Worm (Caenorhabditis elegans): ENCODE measurements around the gene fbxa-176.

Gene fbxa-176

ce11 chrV:17531410-17531809 lies 18.1 kb upstream of the fbxa-176 start, which contains the start of gene C18D4.4:
C18D4.4 (minus strand) TSS chrV:17531510.
- TF ChIP-seq aly-2 (tag; optimal IDR thresholded peaks at IDR 0.05) (no peak), ceh-32 (tag; optimal IDR thresholded peaks at IDR 0.05; ENCODE audit: poor library complexity) (no peak), F37D6.2 (tag; optimal IDR thresholded peaks at IDR 0.05) (no peak), cey-2 (tag; optimal IDR thresholded peaks at IDR 0.05; ENCODE audit: borderline replicate concordance, insufficient read depth) (no peak), tag-97 (GFP tag; IDR thresholded peaks at IDR 0.05) (no peak), attf-4 (tag; optimal IDR thresholded peaks at IDR 0.05) (no peak), nhr-76 (tag; optimal IDR thresholded peaks at IDR 0.05) (no peak), Y105C5A.15 (GFP tag; IDR thresholded peaks at IDR 0.05) (no peak), set-16 (GFP tag; IDR thresholded peaks at IDR 0.05) (no peak)

DNA sequence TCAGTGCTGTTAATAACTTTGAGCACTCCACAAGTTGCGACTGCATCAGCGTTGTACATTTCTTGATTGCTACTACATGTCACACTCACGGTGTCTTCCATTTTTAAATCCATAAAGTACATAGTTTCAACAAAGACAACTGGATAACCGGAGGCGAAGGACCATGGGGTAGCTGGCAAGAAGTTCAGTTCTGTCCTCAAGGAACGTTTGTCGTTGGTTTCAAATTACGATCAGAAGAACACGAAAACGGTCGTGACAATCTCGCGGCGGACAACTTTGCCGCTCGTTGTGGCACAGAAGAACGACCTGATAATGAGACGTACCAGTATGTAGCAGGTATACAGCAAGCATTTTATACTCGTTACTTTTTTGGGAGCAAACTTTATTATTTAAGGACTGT lies 16.8 kb upstream of the fbxa-176 start, which contains the start of gene C18D4.3:
Gene C18D4.3, minus strand, starts transcription at position 101 of the 400 bp plus-strand sequence.
- TF ChIP-seq egl-43 (GFP tag; IDR thresholded peaks at IDR 0.05) (no peak), dpl-1 (GFP tag; optimal IDR thresholded peaks at IDR 0.05) (no peak), unc-62 (GFP tag; optimal IDR thresholded peaks at IDR 0.05 in 1 of 2) (no peak), unc-62 (tag; optimal IDR thresholded peaks at IDR 0.05) (no peak), dmd-8 (GFP tag; IDR thresholded peaks at IDR 0.05) (no peak), skn-1 (tag; optimal IDR thresholded peaks at IDR 0.05) (no peak), arid-1 (GFP tag; conservative IDR thresholded peaks at IDR 0.05) (no peak), saeg-2 (GFP tag; IDR thresholded peaks at IDR 0.05) (no peak), lin-15B (tag; optimal IDR thresholded peaks at IDR 0.05) (no peak), D1046.2 (GFP tag; IDR thresholded peaks at IDR 0.05) (no peak), ceh-62 (tag; optimal IDR thresholded peaks at IDR 0.05) (no peak), aha-1 (tag) (no peak), T26A8.4 (GFP tag; IDR thresholded peaks at IDR 0.05) (no peak), ceh-82 (tag; optimal IDR thresholded peaks at IDR 0.05) (no peak), dmd-9 (GFP tag; IDR thresholded peaks at IDR 0.05) (no peak), dmd-6 (GFP tag; IDR thresholded peaks at IDR 0.05) (no peak), nhr-41 (GFP tag; IDR thresholded peaks at IDR 0.05) (no peak), nhr-11 (tag; optimal IDR thresholded peaks at IDR 0.05) (no peak), F26F4.8 (GFP tag; conservative IDR thresholded peaks at IDR 0.05) (no peak), vab-7 (GFP tag; IDR thresholded peaks at IDR 0.05) (no peak)

- TF ChIP-seq madf-9 (GFP tag; conservative IDR thresholded peaks at IDR 0.05) (no peak), unc-62 (GFP tag; optimal IDR thresholded peaks at IDR 0.05 in 1 of 2) (peak in 1 of 2 experiments; percentile 68), unc-62 (tag; optimal IDR thresholded peaks at IDR 0.05) (no peak), aha-1 (tag) (peak; percentile 67)
Measured at ce11 chrV:17533200-17533599, 16.3 kb upstream of the fbxa-176 start.

- TF ChIP-seq dpl-1 (GFP tag; optimal IDR thresholded peaks at IDR 0.05) (peak; percentile 3), nhr-42 (GFP tag; IDR thresholded peaks at IDR 0.05) (no peak), ceh-44 (GFP tag; IDR thresholded peaks at IDR 0.05) (no peak), mes-2 (tag; optimal IDR thresholded peaks at IDR 0.05; ENCODE audit: poor library complexity, severe bottlenecking) (peak; percentile 54), T20F7.1 (GFP tag; optimal IDR thresholded peaks at IDR 0.05) (peak; percentile 83), php-3 (GFP tag; IDR thresholded peaks at IDR 0.05) (no peak), unc-62 (GFP tag; optimal IDR thresholded peaks at IDR 0.05 in 1 of 2) (no peak), unc-62 (tag; optimal IDR thresholded peaks at IDR 0.05) (no peak), hmg-1.1 (GFP tag; IDR thresholded peaks at IDR 0.05) (no peak), zip-11 (GFP tag; IDR thresholded peaks at IDR 0.05) (no peak), duxl-1 (tag; optimal IDR thresholded peaks at IDR 0.05; ENCODE audit: poor library complexity) (peak; percentile 85), dve-1 (tag; optimal IDR thresholded peaks at IDR 0.05; ENCODE audit: insufficient read depth) (no peak)
Measured at ce11 chrV:17538279-17538896, 11.1 kb upstream of the fbxa-176 start, which contains the start of gene C18D4.6. C18D4.6 (minus strand) TSS chrV:17538375.

Measured in whole organism, L4 larva.